Fruit fly (Drosophila melanogaster): ENCODE measurements around the gene esc.
A peak's percentile ranks its signal among the peaks of the same experiment; 100 is the strongest.

Gene esc

dm6 chr2L:11840391-11840790, 11.2 kb upstream of the esc start, which contains the start of gene CG31704:
Gene CG31704, plus strand, starts transcription at chr2L:11840691.
- TF ChIP-seq EcR (GFP tag; optimal IDR thresholded peaks at IDR 0.05) (no peak), CG8478 (optimal IDR thresholded peaks at IDR 0.05) (no peak)

- TF ChIP-seq EcR (GFP tag; optimal IDR thresholded peaks at IDR 0.05) (no peak), CG8478 (optimal IDR thresholded peaks at IDR 0.05) (no peak), usp (GFP tag; optimal IDR thresholded peaks at IDR 0.05) (no peak), pan (optimal IDR thresholded peaks at IDR 0.05) (no peak), Dll (optimal IDR thresholded peaks at IDR 0.05) (no peak), psq (optimal IDR thresholded peaks at IDR 0.05) (no peak)
Observed at dm6 chr2L:11839612-11840011, 10.4 kb upstream of the esc start, which contains the start of gene Sfp33A3. Gene Sfp33A3, plus strand, starts transcription at chr2L:11839912.

- TF ChIP-seq pan (optimal IDR thresholded peaks at IDR 0.05) (no peak), usp (GFP tag; optimal IDR thresholded peaks at IDR 0.05) (no peak), Dll (optimal IDR thresholded peaks at IDR 0.05) (no peak), psq (optimal IDR thresholded peaks at IDR 0.05) (no peak), CG8478 (optimal IDR thresholded peaks at IDR 0.05) (no peak), EcR (GFP tag; optimal IDR thresholded peaks at IDR 0.05) (no peak)
Observed at dm6 chr2L:11837413-11837812, 8.2 kb upstream of the esc start, which contains the start of gene Sfp33A2. Gene Sfp33A2, plus strand, starts transcription at chr2L:11837713.

- TF ChIP-seq EcR (GFP tag; optimal IDR thresholded peaks at IDR 0.05) (no peak), pan (optimal IDR thresholded peaks at IDR 0.05) (no peak), CG8478 (optimal IDR thresholded peaks at IDR 0.05) (no peak), Dll (optimal IDR thresholded peaks at IDR 0.05) (no peak), psq (optimal IDR thresholded peaks at IDR 0.05) (no peak), usp (GFP tag; optimal IDR thresholded peaks at IDR 0.05) (no peak)
Observed at dm6 chr2L:11836943-11837342, 7.7 kb upstream of the esc start, which contains the start of gene Sfp33A4. Gene Sfp33A4, plus strand, starts transcription at chr2L:11837243.

- TF ChIP-seq pan (optimal IDR thresholded peaks at IDR 0.05): no peak
Observed at dm6 chr2L:11834308-11834707, 5.1 kb upstream of the esc start, which contains the start of gene CG45012. Gene CG45012, plus strand, starts transcription at chr2L:11834608.

- TF ChIP-seq usp (GFP tag; optimal IDR thresholded peaks at IDR 0.05) (no peak), Dll (optimal IDR thresholded peaks at IDR 0.05) (no peak), EcR (GFP tag; optimal IDR thresholded peaks at IDR 0.05) (no peak), psq (optimal IDR thresholded peaks at IDR 0.05) (no peak), CG8478 (optimal IDR thresholded peaks at IDR 0.05) (no peak), pan (optimal IDR thresholded peaks at IDR 0.05) (no peak)
Observed at dm6 chr2L:11833786-11834185, 4.6 kb upstream of the esc start, which contains the start of gene CG45011. Gene CG45011, plus strand, starts transcription at chr2L:11834086.

dm6 chr2L:11823470-11824162, 5.6 kb downstream of the esc start:
- TF ChIP-seq pan (optimal IDR thresholded peaks at IDR 0.05): no peak
- TF ChIP-seq Dll (optimal IDR thresholded peaks at IDR 0.05): no peak

dm6 chr2L:11816376-11816775, 12.8 kb downstream of the esc start:
- no peak for TF ChIP-seq Dll (optimal IDR thresholded peaks at IDR 0.05)
- no peak for TF ChIP-seq pan (optimal IDR thresholded peaks at IDR 0.05)
- TF ChIP-seq EcR (GFP tag; optimal IDR thresholded peaks at IDR 0.05): no peak
- no peak for TF ChIP-seq usp (GFP tag; optimal IDR thresholded peaks at IDR 0.05)
- TF ChIP-seq CG8478 (optimal IDR thresholded peaks at IDR 0.05): no peak
- no peak for TF ChIP-seq psq (optimal IDR thresholded peaks at IDR 0.05)

- no peak for TF ChIP-seq EcR (GFP tag; optimal IDR thresholded peaks at IDR 0.05)
- no peak for TF ChIP-seq usp (GFP tag; optimal IDR thresholded peaks at IDR 0.05)
- TF ChIP-seq psq (optimal IDR thresholded peaks at IDR 0.05): no peak
- no peak for TF ChIP-seq pan (optimal IDR thresholded peaks at IDR 0.05)
- TF ChIP-seq Dll (optimal IDR thresholded peaks at IDR 0.05): no peak
- TF ChIP-seq CG8478 (optimal IDR thresholded peaks at IDR 0.05): no peak
Observed at dm6 chr2L:11813665-11814087, 15.5 kb downstream of the esc start, which contains the start of gene CycY. Gene CycY, minus strand, starts transcription at chr2L:11813780.

- TF ChIP-seq usp (GFP tag; optimal IDR thresholded peaks at IDR 0.05): no peak
- TF ChIP-seq Dll (optimal IDR thresholded peaks at IDR 0.05): peak; percentile 26
- TF ChIP-seq CG8478 (optimal IDR thresholded peaks at IDR 0.05): no peak
- no peak for TF ChIP-seq psq (optimal IDR thresholded peaks at IDR 0.05)
- TF ChIP-seq EcR (GFP tag; optimal IDR thresholded peaks at IDR 0.05): no peak
Observed at dm6 chr2L:11812781-11813664, 16.2 kb downstream of the esc start.

- TF ChIP-seq Dll (optimal IDR thresholded peaks at IDR 0.05) (no peak), usp (GFP tag; optimal IDR thresholded peaks at IDR 0.05) (no peak), EcR (GFP tag; optimal IDR thresholded peaks at IDR 0.05) (no peak), CG8478 (optimal IDR thresholded peaks at IDR 0.05) (no peak), psq (optimal IDR thresholded peaks at IDR 0.05) (no peak), pan (optimal IDR thresholded peaks at IDR 0.05) (no peak)
Observed at dm6 chr2L:11809823-11810222, 19.4 kb downstream of the esc start.

Measured in whole organism.